Worm (Caenorhabditis elegans) whole organism, L3 larva: ENCODE results near the gene R12C12.9.

Experiments used
- R02D3.7 ChIP-seq: fragments of 150-350 bp; optimal IDR thresholded peaks from 2 replicates; lab custom pipeline; 2014; ENCODE audit warnings: missing biosample characterization, missing genetic modification characterization
- ama-1 ChIP-seq: fragments of 150-350 bp; optimal IDR thresholded peaks from 2 replicates; lab custom pipeline; 2018
- daf-12 ChIP-seq: fragments of 150-350 bp; optimal IDR thresholded peaks from 2 replicates; lab custom pipeline; 2014; ENCODE audit warnings: missing biosample characterization, missing genetic modification reagents, missing genetic modification characterization
- fos-1 ChIP-seq: fragments of 150-350 bp; optimal IDR thresholded peaks from 2 replicates; lab custom pipeline; 2014; ENCODE audit warnings: missing biosample characterization, missing genetic modification characterization

ce11 chrII:6046023-6046631 is 21.3 kb upstream of the R12C12.9 start:
- TF ChIP-seq ama-1 (lab: Kevin White, UChicago) = no peak
- TF ChIP-seq fos-1 (tag; lab: Kevin White, UChicago) = no peak
- no peak for TF ChIP-seq R02D3.7 (tag; lab: Kevin White, UChicago)
- no peak for TF ChIP-seq daf-12 (tag; lab: Kevin White, UChicago)
